Worm (Caenorhabditis elegans) whole organism, L2 larva: ENCODE data around the gene C54E10.11.

ENCODE experiments used
- ama-1 ChIP-seq: fragments of 150-350 bp; optimal IDR thresholded peaks from 2 replicates; lab custom pipeline; 2018; ENCODE audit warnings: inconsistent platforms
- egl-27 ChIP-seq: sonication (generic microtip); optimal IDR thresholded peaks from 3 replicates; lab custom pipeline; 2017; ENCODE audit warnings: missing biosample characterization, missing genetic modification reagents, missing genetic modification characterization
- lin-13 ChIP-seq: fragments of 150-350 bp; optimal IDR thresholded peaks from 2 replicates; lab custom pipeline; 2014; ENCODE audit warnings: missing biosample characterization, missing genetic modification reagents, missing genetic modification characterization
- lsy-2 ChIP-seq, 2 experiments: fragments of 150-350 bp in 1 of 2; sonication (generic microtip) in 1 of 2; optimal IDR thresholded peaks; 2 replicates each; lab custom pipeline; 2014 to 2017; ENCODE audit warnings: missing biosample characterization in 2 of 2, missing genetic modification characterization in 2 of 2
- mab-5 ChIP-seq: fragments of 150-350 bp; optimal IDR thresholded peaks from 2 replicates; lab custom pipeline; 2014; ENCODE audit warnings: missing biosample characterization, missing genetic modification characterization
- snpc-4 ChIP-seq: fragments of 150-350 bp; optimal IDR thresholded peaks from 2 replicates; lab custom pipeline; 2014; ENCODE audit warnings: missing biosample characterization, missing genetic modification characterization

DNA sequence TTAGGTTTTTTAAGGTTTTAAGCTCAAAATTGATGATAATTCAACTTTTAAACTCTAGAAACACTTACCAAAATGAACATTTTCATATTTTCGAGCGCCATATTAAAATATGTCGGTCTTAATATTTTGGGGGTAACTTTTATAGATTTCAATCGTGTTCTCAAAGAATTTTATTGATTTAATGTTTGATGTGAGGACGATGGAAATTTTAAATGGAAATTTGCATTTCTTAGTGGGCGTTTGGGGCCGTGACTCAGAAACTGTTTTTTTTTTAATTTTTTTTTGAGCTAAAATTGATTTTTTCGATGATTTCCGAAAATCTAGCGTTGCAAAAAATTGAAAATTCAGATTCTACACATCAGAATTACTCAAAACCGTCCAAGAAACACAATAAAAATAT lies 1.3 kb upstream of the C54E10.11 start, which contains the start of gene C54E10.10:
- TF ChIP-seq snpc-4 (tag; lab: Kevin White, UChicago), result no peak
- TF ChIP-seq lin-13 (GFP tag; lab: Kevin White, UChicago), result no peak
- TF ChIP-seq lsy-2 (tag; optimal IDR thresholded peaks at IDR 0.05; lab: Kevin White, UChicago), result no peak
- TF ChIP-seq ama-1, result no peak
- TF ChIP-seq egl-27 (tag; lab: Kevin White, UChicago), result no peak
- no peak for TF ChIP-seq mab-5
